Worm (Caenorhabditis elegans) whole organism, L4 larva: ENCODE data around the gene ZK757.1.

ENCODE experiments used
- D1046.2 ChIP-seq: fragments of 200-800 bp; sonication (Bioruptor generic); IDR thresholded peaks from 2 replicates; pipeline ENCODE4 v1.3.6; 2022; ENCODE audit warnings: missing genetic modification characterization, missing compliant biosample characterization
- F10B5.3 ChIP-seq: sonication (generic microtip); optimal IDR thresholded peaks from 2 replicates; lab custom pipeline; 2016; ENCODE audit warnings: mild to moderate bottlenecking, missing genetic modification characterization, missing compliant biosample characterization
- F26F4.8 ChIP-seq: fragments of 200-800 bp; sonication (Bioruptor generic); conservative IDR thresholded peaks from 2 replicates; pipeline ENCODE4 v1.3.6; 2022; ENCODE audit warnings: missing genetic modification characterization, missing compliant biosample characterization
- F37D6.2 ChIP-seq: sonication (generic microtip); optimal IDR thresholded peaks from 2 replicates; lab custom pipeline; 2016; ENCODE audit warnings: mild to moderate bottlenecking, missing genetic modification characterization, missing compliant biosample characterization
- F44E2.7 ChIP-seq: fragments of 200-800 bp; sonication (Bioruptor generic); IDR thresholded peaks from 2 replicates; pipeline ENCODE4 v2.1.2; 2022; ENCODE audit warnings: missing genetic modification characterization, missing compliant biosample characterization
- R02D3.7 ChIP-seq: fragments of 150-350 bp; sonication (generic microtip); optimal IDR thresholded peaks from 3 replicates; lab custom pipeline; 2014; ENCODE audit warnings: missing biosample characterization, missing genetic modification characterization
- T20F7.1 ChIP-seq: fragments of 200-800 bp; sonication (Bioruptor generic); optimal IDR thresholded peaks from 2 replicates; lab custom pipeline; 2018; ENCODE audit warnings: mild to moderate bottlenecking, missing genetic modification characterization, missing compliant biosample characterization
- Y5F2A.4 ChIP-seq: fragments of 200-800 bp; sonication (Bioruptor generic); optimal IDR thresholded peaks from 2 replicates; lab custom pipeline; 2018; ENCODE audit warnings: mild to moderate bottlenecking, missing genetic modification characterization, missing compliant biosample characterization
- Y75B8A.6 ChIP-seq: fragments of 200-800 bp; sonication (Bioruptor generic); IDR thresholded peaks from 2 replicates; pipeline ENCODE4 v1.3.6; 2022; ENCODE audit warnings: missing genetic modification reagents, missing genetic modification characterization, missing compliant biosample characterization
- ZK337.2 ChIP-seq: fragments of 200-800 bp; sonication (Bioruptor generic); IDR thresholded peaks from 2 replicates; pipeline ENCODE4 v1.3.6; 2022; ENCODE audit warnings: missing genetic modification reagents, missing genetic modification characterization, missing compliant biosample characterization
- aha-1 ChIP-seq: fragments of 150-350 bp; peaks from one replicate; lab custom pipeline; 2014; ENCODE audit warnings: missing biosample characterization, missing genetic modification characterization
- aly-2 ChIP-seq: sonication (generic microtip); optimal IDR thresholded peaks from 2 replicates; lab custom pipeline; 2018; ENCODE audit warnings: missing biosample characterization, missing genetic modification characterization
- ama-1 ChIP-seq: fragments of 150-350 bp; optimal IDR thresholded peaks from 2 replicates; lab custom pipeline; 2014; ENCODE audit warnings: inconsistent platforms, mixed read lengths
- attf-4 ChIP-seq: sonication (generic microtip); optimal IDR thresholded peaks from 3 replicates; lab custom pipeline; 2017; ENCODE audit warnings: missing biosample characterization, missing genetic modification characterization
- ceh-28 ChIP-seq: fragments of 150-350 bp; optimal IDR thresholded peaks from 2 replicates; lab custom pipeline; 2014; ENCODE audit warnings: missing biosample characterization, missing genetic modification reagents, missing genetic modification characterization
- ceh-32 ChIP-seq: sonication (generic microtip); optimal IDR thresholded peaks from 2 replicates; lab custom pipeline; 2016; ENCODE audit warnings: mild to moderate bottlenecking, missing genetic modification characterization, missing compliant biosample characterization; ENCODE audit not compliant: poor library complexity
- ceh-62 ChIP-seq: sonication (generic microtip); optimal IDR thresholded peaks from 2 replicates; lab custom pipeline; 2017; ENCODE audit warnings: missing biosample characterization, missing genetic modification characterization
- ceh-82 ChIP-seq: sonication (generic microtip); optimal IDR thresholded peaks from 2 replicates; lab custom pipeline; 2017; ENCODE audit warnings: missing biosample characterization, missing genetic modification characterization
- cey-2 ChIP-seq: sonication (generic microtip); optimal IDR thresholded peaks from 3 replicates; lab custom pipeline; 2017; ENCODE audit warnings: missing genetic modification characterization, mild to moderate bottlenecking, missing compliant biosample characterization, antibody characterized with exemption, borderline replicate concordance; ENCODE audit not compliant: insufficient read depth
- ctbp-1 ChIP-seq: fragments of 200-800 bp; sonication (Bioruptor generic); IDR thresholded peaks from 2 replicates; pipeline ENCODE4 v1.3.6; 2022; ENCODE audit warnings: missing genetic modification reagents, missing genetic modification characterization, missing compliant biosample characterization
- daf-8 ChIP-seq: fragments of 200-800 bp; sonication (Bioruptor generic); IDR thresholded peaks from 2 replicates; pipeline ENCODE4 v1.3.6; 2022; ENCODE audit warnings: missing genetic modification characterization, missing compliant biosample characterization
- dmd-8 ChIP-seq: fragments of 200-800 bp; sonication (Bioruptor generic); IDR thresholded peaks from 2 replicates; pipeline ENCODE4 v1.3.6; 2022; ENCODE audit warnings: missing genetic modification characterization, missing compliant biosample characterization
- dmd-9 ChIP-seq: fragments of 200-800 bp; sonication (Bioruptor generic); IDR thresholded peaks from 2 replicates; pipeline ENCODE4 v1.3.6; 2022; ENCODE audit warnings: missing genetic modification reagents, missing genetic modification characterization, missing compliant biosample characterization
- dpl-1 ChIP-seq: fragments of 150-350 bp; optimal IDR thresholded peaks from 2 replicates; lab custom pipeline; 2014; ENCODE audit warnings: missing biosample characterization, missing genetic modification reagents, missing genetic modification characterization
- egl-43 ChIP-seq: fragments of 200-800 bp; sonication (Bioruptor generic); IDR thresholded peaks from 2 replicates; pipeline ENCODE4 v1.3.6; 2022; ENCODE audit warnings: missing genetic modification reagents, missing genetic modification characterization, missing compliant biosample characterization
- fos-1 ChIP-seq: fragments of 150-350 bp; optimal IDR thresholded peaks from 2 replicates; lab custom pipeline; 2014; ENCODE audit warnings: missing biosample characterization, missing genetic modification characterization
- gei-8 ChIP-seq: fragments of 200-800 bp; sonication (Bioruptor generic); optimal IDR thresholded peaks from 2 replicates; lab custom pipeline; 2018; ENCODE audit warnings: mild to moderate bottlenecking, missing genetic modification characterization, missing compliant biosample characterization
- hlh-30 ChIP-seq: sonication (generic microtip); optimal IDR thresholded peaks from 2 replicates; lab custom pipeline; 2017; ENCODE audit warnings: antibody characterized with exemption, mild to moderate bottlenecking, missing genetic modification characterization, missing compliant biosample characterization; ENCODE audit not compliant: insufficient read depth
- hmg-1.1 ChIP-seq: fragments of 200-800 bp; sonication (Bioruptor generic); IDR thresholded peaks from 2 replicates; pipeline ENCODE4 v1.3.6; 2022; ENCODE audit warnings: missing genetic modification reagents, missing genetic modification characterization, missing compliant biosample characterization
- lin-1 ChIP-seq: fragments of 200-800 bp; sonication (Bioruptor generic); IDR thresholded peaks from 2 replicates; pipeline ENCODE4 v1.3.6; 2022; ENCODE audit warnings: missing genetic modification reagents, missing genetic modification characterization, missing compliant biosample characterization
- lin-13 ChIP-seq: fragments of 150-350 bp; optimal IDR thresholded peaks from 2 replicates; lab custom pipeline; 2014; ENCODE audit warnings: missing biosample characterization, missing genetic modification reagents, missing genetic modification characterization
- lin-15B ChIP-seq: fragments of 150-350 bp; sonication (generic microtip); optimal IDR thresholded peaks from 3 replicates; lab custom pipeline; 2014; ENCODE audit warnings: missing biosample characterization, missing genetic modification characterization
- madf-9 ChIP-seq: fragments of 200-800 bp; sonication (Bioruptor generic); conservative IDR thresholded peaks from 2 replicates; pipeline ENCODE4 v1.3.6; 2022; ENCODE audit warnings: missing genetic modification reagents, missing genetic modification characterization, missing compliant biosample characterization
- mep-1 ChIP-seq: fragments of 150-350 bp; sonication (generic microtip); optimal IDR thresholded peaks from 3 replicates; lab custom pipeline; 2014; ENCODE audit warnings: missing biosample characterization, missing genetic modification characterization
- nhr-10 ChIP-seq: fragments of 150-350 bp; optimal IDR thresholded peaks from 2 replicates; lab custom pipeline; 2014; ENCODE audit warnings: missing biosample characterization, missing genetic modification characterization
- nhr-111 ChIP-seq: fragments of 200-800 bp; sonication (Bioruptor generic); optimal IDR thresholded peaks from 2 replicates; lab custom pipeline; 2018; ENCODE audit warnings: mild to moderate bottlenecking, missing genetic modification characterization, missing compliant biosample characterization
- nhr-25 ChIP-seq: sonication (generic microtip); optimal IDR thresholded peaks from 2 replicates; lab custom pipeline; 2017; ENCODE audit warnings: missing genetic modification characterization, mild to moderate bottlenecking, missing compliant biosample characterization, antibody characterized with exemption, moderate library complexity, borderline replicate concordance; ENCODE audit not compliant: insufficient read depth
- nhr-42 ChIP-seq: fragments of 200-800 bp; sonication (Bioruptor generic); IDR thresholded peaks from 2 replicates; pipeline ENCODE4 v1.3.6; 2022; ENCODE audit warnings: missing genetic modification characterization, missing compliant biosample characterization
- nhr-76 ChIP-seq: fragments of 150-350 bp; optimal IDR thresholded peaks from 2 replicates; lab custom pipeline; 2014; ENCODE audit warnings: missing biosample characterization, missing genetic modification characterization
- nhr-77 ChIP-seq: fragments of 150-350 bp; optimal IDR thresholded peaks from 2 replicates; lab custom pipeline; 2014; ENCODE audit warnings: missing biosample characterization, missing genetic modification characterization
- pha-4 ChIP-seq, 2 experiments: fragments of 150-350 bp in 1 of 2; fragments of 200-800 bp in 1 of 2; sonication (Bioruptor generic) in 1 of 2; IDR thresholded peaks in 1 of 2; optimal IDR thresholded peaks in 1 of 2; 2 replicates each; pipeline versions ENCODE4 v1.3.6 to Lab custom; 2014 to 2022; ENCODE audit warnings: missing genetic modification characterization in 2 of 2, missing genetic modification reagents in 2 of 2, missing biosample characterization in 1 of 2, missing compliant biosample characterization in 1 of 2
- php-3 ChIP-seq: fragments of 200-800 bp; sonication (Bioruptor generic); IDR thresholded peaks from 2 replicates; pipeline ENCODE4 v1.3.6; 2022; ENCODE audit warnings: missing genetic modification reagents, missing genetic modification characterization, missing compliant biosample characterization
- pqm-1 ChIP-seq: sonication (generic microtip); optimal IDR thresholded peaks from 2 replicates; lab custom pipeline; 2017; ENCODE audit warnings: missing biosample characterization, missing genetic modification characterization
- skn-1 ChIP-seq: fragments of 150-350 bp; optimal IDR thresholded peaks from 2 replicates; lab custom pipeline; 2014; ENCODE audit warnings: missing biosample characterization, missing genetic modification characterization
- snpc-4 ChIP-seq: fragments of 150-350 bp; optimal IDR thresholded peaks from 2 replicates; lab custom pipeline; 2014; ENCODE audit warnings: missing biosample characterization, missing genetic modification characterization
- spr-1 ChIP-seq: sonication (generic microtip); optimal IDR thresholded peaks from 2 replicates; lab custom pipeline; 2016; ENCODE audit warnings: mild to moderate bottlenecking, missing genetic modification characterization, missing compliant biosample characterization
- tag-97 ChIP-seq: fragments of 200-800 bp; sonication (Bioruptor generic); IDR thresholded peaks from 2 replicates; pipeline ENCODE4 v1.3.6; 2022; ENCODE audit warnings: missing genetic modification characterization, missing compliant biosample characterization
- tra-1 ChIP-seq: fragments of 200-800 bp; sonication (Bioruptor generic); IDR thresholded peaks from 2 replicates; pipeline ENCODE4 v1.3.6; 2022; ENCODE audit warnings: missing genetic modification reagents, missing genetic modification characterization, missing compliant biosample characterization
- unc-130 ChIP-seq: sonication (generic microtip); optimal IDR thresholded peaks from 2 replicates; lab custom pipeline; 2016; ENCODE audit warnings: missing genetic modification reagents, missing genetic modification characterization, missing compliant biosample characterization
- vab-7 ChIP-seq: fragments of 200-800 bp; sonication (Bioruptor generic); IDR thresholded peaks from 2 replicates; pipeline ENCODE4 v1.3.6; 2022; ENCODE audit warnings: missing genetic modification reagents, missing genetic modification characterization, missing compliant biosample characterization
- zip-2 ChIP-seq: fragments of 150-350 bp; optimal IDR thresholded peaks from 2 replicates; lab custom pipeline; 2014; ENCODE audit warnings: missing biosample characterization, missing genetic modification characterization
- ztf-11 ChIP-seq: fragments of 150-350 bp; optimal IDR thresholded peaks from 2 replicates; lab custom pipeline; 2014; ENCODE audit warnings: missing biosample characterization, missing genetic modification characterization
- ztf-7 ChIP-seq: fragments of 150-350 bp; optimal IDR thresholded peaks from 2 replicates; lab custom pipeline; 2014; ENCODE audit warnings: missing biosample characterization, missing genetic modification characterization

Gene ZK757.1

DNA sequence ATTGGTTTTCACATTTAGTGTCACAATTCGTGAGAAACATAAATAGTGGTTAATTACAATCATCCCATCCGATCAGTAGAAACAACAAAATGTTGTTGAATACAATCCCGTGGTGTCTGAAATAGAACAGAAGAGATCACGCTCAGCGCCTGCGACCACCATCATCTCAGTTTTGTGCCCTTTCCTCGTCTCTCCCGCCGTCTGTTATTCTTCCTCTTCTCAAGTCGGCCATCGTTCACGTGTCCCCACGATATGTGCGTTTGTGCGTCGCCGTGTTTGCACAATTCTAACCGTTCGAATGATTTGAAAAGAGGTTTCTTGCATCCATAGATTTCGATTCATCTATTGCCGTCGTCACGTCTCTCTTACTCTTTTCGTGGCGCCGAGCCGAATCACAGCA lies 52.2 kb downstream of the ZK757.1 start, which contains the start of gene panl-3 (continued):
- TF ChIP-seq gei-8 (GFP tag; lab: Kevin White, UChicago) = no peak
- no peak for TF ChIP-seq skn-1
- TF ChIP-seq ztf-7 = peak; percentile 28
- no peak for TF ChIP-seq madf-9
- TF ChIP-seq nhr-25 (tag; lab: Kevin White, UChicago) = no peak
- no peak for TF ChIP-seq attf-4 (tag; lab: Kevin White, UChicago)
- TF ChIP-seq F10B5.3 (tag; lab: Kevin White, UChicago) = no peak
- no peak for TF ChIP-seq F44E2.7 (GFP tag; lab: Robert Waterston, UW)
- no peak for TF ChIP-seq D1046.2 (GFP tag; lab: Robert Waterston, UW)
- no peak for TF ChIP-seq aly-2 (tag; lab: Kevin White, UChicago)
- TF ChIP-seq Y5F2A.4 (GFP tag; lab: Kevin White, UChicago) = no peak
- no peak for TF ChIP-seq pha-4 (GFP tag; IDR thresholded peaks at IDR 0.05; lab: Robert Waterston, UW)
- TF ChIP-seq pha-4 (tag; optimal IDR thresholded peaks at IDR 0.05; lab: Kevin White, UChicago) = peak; percentile 16
- peak; percentile 99 for TF ChIP-seq hlh-30 (tag; lab: Kevin White, UChicago)
- no peak for TF ChIP-seq ceh-62
- TF ChIP-seq lin-1 (GFP tag; lab: Robert Waterston, UW) = 0 out of 2 replicates have a peak, but pooled peaks have one; percentile 24
- TF ChIP-seq mep-1 = peak; percentile 63
- no peak for TF ChIP-seq dmd-8 (GFP tag; lab: Robert Waterston, UW)
- TF ChIP-seq lin-13 (GFP tag; lab: Kevin White, UChicago) = peak; percentile 45
- TF ChIP-seq aha-1 = peak; percentile 67
- TF ChIP-seq daf-8 (GFP tag; lab: Robert Waterston, UW) = no peak
- no peak for TF ChIP-seq snpc-4 (tag; lab: Kevin White, UChicago)
- TF ChIP-seq cey-2 (tag; lab: Kevin White, UChicago) = no peak
- TF ChIP-seq nhr-76 (tag; lab: Kevin White, UChicago) = no peak
- no peak for TF ChIP-seq spr-1 (tag; lab: Kevin White, UChicago)
- no peak for TF ChIP-seq ZK337.2 (GFP tag; lab: Robert Waterston, UW)
- TF ChIP-seq ama-1 (lab: Kevin White, UChicago) = peak; percentile 3
- no peak for TF ChIP-seq vab-7 (GFP tag; lab: Robert Waterston, UW)
- TF ChIP-seq hmg-1.1 (GFP tag; lab: Robert Waterston, UW) = peak; percentile 80
- peak; percentile 63 for TF ChIP-seq dpl-1 (GFP tag; lab: Kevin White, UChicago)
- TF ChIP-seq nhr-42 = no peak
- TF ChIP-seq nhr-77 (tag; lab: Kevin White, UChicago) = no peak
- no peak for TF ChIP-seq tra-1 (GFP tag; lab: Robert Waterston, UW)
- no peak for TF ChIP-seq zip-2 (tag; lab: Kevin White, UChicago)
- no peak for TF ChIP-seq tag-97 (GFP tag; lab: Robert Waterston, UW)
- TF ChIP-seq fos-1 (tag; lab: Kevin White, UChicago) = no peak
- no peak for TF ChIP-seq php-3 (GFP tag; lab: Robert Waterston, UW)
- TF ChIP-seq ceh-32 = no peak
- TF ChIP-seq T20F7.1 (GFP tag; lab: Kevin White, UChicago) = no peak
- no peak for TF ChIP-seq nhr-111 (GFP tag; lab: Kevin White, UChicago)
- TF ChIP-seq pqm-1 = no peak
- no peak for TF ChIP-seq ceh-28 (tag; lab: Kevin White, UChicago)
- TF ChIP-seq ctbp-1 (GFP tag; lab: Robert Waterston, UW) = no peak
- TF ChIP-seq dmd-9 = no peak
- no peak for TF ChIP-seq R02D3.7 (tag; lab: Kevin White, UChicago)
- TF ChIP-seq unc-130 (GFP tag; lab: Kevin White, UChicago) = no peak
- TF ChIP-seq Y75B8A.6 (GFP tag; lab: Robert Waterston, UW) = no peak
- no peak for TF ChIP-seq F26F4.8 (GFP tag; lab: Robert Waterston, UW)
- TF ChIP-seq egl-43 (GFP tag; lab: Robert Waterston, UW) = no peak; the same call in 1 of the 2 replicates
- TF ChIP-seq ceh-82 (tag; lab: Kevin White, UChicago) = no peak
- TF ChIP-seq nhr-10 (tag; lab: Kevin White, UChicago) = no peak
- no peak for TF ChIP-seq ztf-11 (tag; lab: Kevin White, UChicago)
- TF ChIP-seq F37D6.2 (tag; lab: Kevin White, UChicago) = no peak
- TF ChIP-seq lin-15B (tag; lab: Kevin White, UChicago) = no peak
